Fruit fly (Drosophila melanogaster): ENCODE results near the gene Nemp.

dm6 chrX:16690499-16690898 lies 35.7 kb upstream of the Nemp start:
- TF ChIP-seq Blimp-1 (GFP tag; optimal IDR thresholded peaks at IDR 0.05) (no peak), CG6163 (GFP tag; IDR thresholded peaks at IDR 0.05) (peak; percentile 49; the same call in 1 of the 3 replicates), Sox14 (GFP tag; optimal IDR thresholded peaks at IDR 0.05) (peak; percentile 33), CG9139 (GFP tag; optimal IDR thresholded peaks at IDR 0.05) (no peak), CG8632 (GFP tag; optimal IDR thresholded peaks at IDR 0.05) (no peak), esn (GFP tag; optimal IDR thresholded peaks at IDR 0.05) (no peak), salr (GFP tag; optimal IDR thresholded peaks at IDR 0.05) (no peak), Sox102F (GFP tag; optimal IDR thresholded peaks at IDR 0.05) (no peak), fd85E (GFP tag; optimal IDR thresholded peaks at IDR 0.05) (no peak), CG4318 (GFP tag; optimal IDR thresholded peaks at IDR 0.05) (no peak), CG11902 (GFP tag; optimal IDR thresholded peaks at IDR 0.05) (no peak), acj6 (GFP tag; optimal IDR thresholded peaks at IDR 0.05) (peak; percentile 21), eg (GFP tag; IDR thresholded peaks at IDR 0.05) (no peak), Hr38 (GFP tag; optimal IDR thresholded peaks at IDR 0.05) (no peak)
